Worm (Caenorhabditis elegans): Measurements from ENCODE around the gene ZK1067.4.

ZK1067.4 gene

ce11 chrII:9258566-9258965, 48.4 kb downstream of the ZK1067.4 start:
- TF ChIP-seq dpl-1 (GFP tag; optimal IDR thresholded peaks at IDR 0.05) = no peak
- TF ChIP-seq sptf-2 (GFP tag; optimal IDR thresholded peaks at IDR 0.05) = no peak
- no peak for TF ChIP-seq attf-5 (GFP tag; optimal IDR thresholded peaks at IDR 0.05)
- no peak for TF ChIP-seq ztf-26 (tag; optimal IDR thresholded peaks at IDR 0.05)
- TF ChIP-seq athp-1 (tag; optimal IDR thresholded peaks at IDR 0.05) = no peak
- no peak for TF ChIP-seq let-607 (tag; optimal IDR thresholded peaks at IDR 0.05)
- TF ChIP-seq Y53F4B.3 (GFP tag; IDR thresholded peaks at IDR 0.05) = no peak
- TF ChIP-seq ZK185.1 (tag; optimal IDR thresholded peaks at IDR 0.05; ENCODE audit: poor library complexity, severe bottlenecking) = no peak

ce11 chrII:9260026-9260425, 49.9 kb downstream of the ZK1067.4 start:
- TF ChIP-seq F33H1.4 (GFP tag; IDR thresholded peaks at IDR 0.05) = no peak
- no peak for TF ChIP-seq hmg-20 (GFP tag; IDR thresholded peaks at IDR 0.05)
- no peak for TF ChIP-seq ztf-28 (GFP tag; IDR thresholded peaks at IDR 0.05)
- no peak for TF ChIP-seq Y53F4B.3 (GFP tag; IDR thresholded peaks at IDR 0.05)
- TF ChIP-seq ZK185.1 (tag; optimal IDR thresholded peaks at IDR 0.05; ENCODE audit: poor library complexity, severe bottlenecking) = no peak
- TF ChIP-seq lin-40 (tag; optimal IDR thresholded peaks at IDR 0.05) = no peak
- TF ChIP-seq Y53G8AR.9 (GFP tag; conservative IDR thresholded peaks at IDR 0.05) = no peak
- TF ChIP-seq F55B11.4 (tag; optimal IDR thresholded peaks at IDR 0.05; ENCODE audit: borderline replicate concordance, insufficient read depth) = no peak
- no peak for TF ChIP-seq F22D6.2 (tag; optimal IDR thresholded peaks at IDR 0.05)
- TF ChIP-seq snpc-1.3 (tag; optimal IDR thresholded peaks at IDR 0.05; ENCODE audit: insufficient read depth) = no peak
- no peak for TF ChIP-seq nhr-80 (tag; optimal IDR thresholded peaks at IDR 0.05)
- no peak for TF ChIP-seq mel-28 (tag; optimal IDR thresholded peaks at IDR 0.05; ENCODE audit: borderline replicate concordance)
- TF ChIP-seq unc-130 (GFP tag; optimal IDR thresholded peaks at IDR 0.05) = no peak
- TF ChIP-seq mes-4 (tag; optimal IDR thresholded peaks at IDR 0.05) = no peak
- no peak for TF ChIP-seq ccch-3 (GFP tag; optimal IDR thresholded peaks at IDR 0.05)

DNA sequence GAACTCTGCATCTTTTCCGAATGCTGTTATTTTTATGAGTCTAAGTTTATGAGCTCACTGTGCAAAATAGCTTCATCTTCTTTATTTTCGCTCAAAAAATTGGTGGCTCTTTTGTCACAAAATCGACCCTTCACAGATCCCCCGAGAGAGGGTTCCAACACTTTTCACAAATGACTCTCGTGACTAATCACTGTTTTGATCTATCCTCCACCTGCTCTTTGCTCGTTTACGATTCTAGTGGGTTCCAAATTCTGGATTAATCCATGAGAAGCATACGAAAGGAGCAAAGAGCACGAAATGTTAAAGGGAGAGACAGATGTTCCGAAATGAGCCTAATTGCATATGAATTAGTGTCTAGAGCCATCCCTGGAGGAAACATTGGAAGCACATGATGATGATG, 51.2 kb downstream of the ZK1067.4 start:
- TF ChIP-seq die-1 (tag; optimal IDR thresholded peaks at IDR 0.05) (no peak), unc-62 (GFP tag; optimal IDR thresholded peaks at IDR 0.05) (no peak), pha-4 (tag; optimal IDR thresholded peaks at IDR 0.05) (no peak), hrde-1 (tag; optimal IDR thresholded peaks at IDR 0.05; ENCODE audit: borderline replicate concordance) (no peak), K12H6.12 (tag; optimal IDR thresholded peaks at IDR 0.05) (no peak), aptf-2 (GFP tag; conservative IDR thresholded peaks at IDR 0.05) (no peak), snpc-1.1 (tag; optimal IDR thresholded peaks at IDR 0.05; ENCODE audit: insufficient read depth) (no peak), F33H1.4 (GFP tag; IDR thresholded peaks at IDR 0.05) (no peak), atf-7 (tag; optimal IDR thresholded peaks at IDR 0.05) (no peak), bed-2 (GFP tag; IDR thresholded peaks at IDR 0.05) (no peak), lin-40 (tag; optimal IDR thresholded peaks at IDR 0.05) (no peak), F57A8.1 (GFP tag; optimal IDR thresholded peaks at IDR 0.05) (no peak), dpff-1 (tag; optimal IDR thresholded peaks at IDR 0.05) (no peak), snpc-3.4 (tag; optimal IDR thresholded peaks at IDR 0.05) (no peak), him-1 (tag; optimal IDR thresholded peaks at IDR 0.05) (no peak), ceh-91 (GFP tag; IDR thresholded peaks at IDR 0.05) (no peak), T26A5.8 (tag; optimal IDR thresholded peaks at IDR 0.05) (no peak), ceh-40 (GFP tag; IDR thresholded peaks at IDR 0.05) (no peak), efl-1 (GFP tag; optimal IDR thresholded peaks at IDR 0.05) (no peak)

All from whole organism, young adult.